Worm (Caenorhabditis elegans) whole organism, L3 larva: Measurements from ENCODE around the gene ari-2.

Source experiments
- ZK546.5 ChIP-seq: sonication (generic microtip); optimal IDR thresholded peaks from 2 replicates; lab custom pipeline; 2017; ENCODE audit warnings: missing biosample characterization, missing genetic modification characterization
- aly-2 ChIP-seq: fragments of 150-350 bp; optimal IDR thresholded peaks from 2 replicates; lab custom pipeline; 2014; ENCODE audit warnings: missing biosample characterization, missing genetic modification characterization
- ceh-16 ChIP-seq: sonication (generic microtip); optimal IDR thresholded peaks from 2 replicates; lab custom pipeline; 2017; ENCODE audit warnings: missing biosample characterization, missing genetic modification characterization
- ceh-28 ChIP-seq: fragments of 150-350 bp; optimal IDR thresholded peaks from 2 replicates; lab custom pipeline; 2014; ENCODE audit warnings: missing biosample characterization, missing genetic modification reagents, missing genetic modification characterization
- ceh-82 ChIP-seq: fragments of 150-350 bp; optimal IDR thresholded peaks from 2 replicates; lab custom pipeline; 2014; ENCODE audit warnings: missing biosample characterization, missing genetic modification characterization
- egl-27 ChIP-seq: sonication (generic microtip); optimal IDR thresholded peaks from 4 replicates; lab custom pipeline; 2017; ENCODE audit warnings: missing biosample characterization, missing genetic modification reagents, missing genetic modification characterization
- egl-5 ChIP-seq: fragments of 150-350 bp; optimal IDR thresholded peaks from 2 replicates; lab custom pipeline; 2017; ENCODE audit warnings: missing biosample characterization, missing genetic modification reagents, missing genetic modification characterization, inconsistent platforms
- elt-1 ChIP-seq: fragments of 150-350 bp; optimal IDR thresholded peaks from 2 replicates; lab custom pipeline; 2014; ENCODE audit warnings: missing biosample characterization, missing genetic modification characterization
- elt-2 ChIP-seq: sonication (generic microtip); optimal IDR thresholded peaks from 2 replicates; lab custom pipeline; 2016; ENCODE audit warnings: missing genetic modification reagents, mild to moderate bottlenecking, missing genetic modification characterization, missing compliant biosample characterization
- elt-3 ChIP-seq, 3 experiments: fragments of 150-350 bp in 1 of 3; sonication (generic microtip) in 2 of 3; optimal IDR thresholded peaks; 2 replicates in 2 of 3; 4 replicates in 1 of 3; lab custom pipeline; 2014 to 2017; ENCODE audit warnings: missing biosample characterization in 3 of 3, missing genetic modification characterization in 3 of 3
- fkh-10 ChIP-seq: sonication (generic microtip); optimal IDR thresholded peaks from 2 replicates; lab custom pipeline; 2017; ENCODE audit warnings: missing biosample characterization, missing genetic modification reagents, missing genetic modification characterization
- fkh-2 ChIP-seq: fragments of 150-350 bp; optimal IDR thresholded peaks from 2 replicates; lab custom pipeline; 2014; ENCODE audit warnings: missing biosample characterization, missing genetic modification reagents, missing genetic modification characterization
- hmg-11 ChIP-seq: sonication (generic microtip); optimal IDR thresholded peaks from 2 replicates; lab custom pipeline; 2016; ENCODE audit warnings: missing genetic modification characterization, missing compliant biosample characterization
- jun-1 ChIP-seq: fragments of 150-350 bp; optimal IDR thresholded peaks from 2 replicates; lab custom pipeline; 2014; ENCODE audit warnings: missing biosample characterization, missing genetic modification reagents, missing genetic modification characterization
- lin-15B ChIP-seq: fragments of 150-350 bp; optimal IDR thresholded peaks from 2 replicates; lab custom pipeline; 2014; ENCODE audit warnings: missing biosample characterization, missing genetic modification characterization
- lin-39 ChIP-seq: fragments of 150-350 bp; optimal IDR thresholded peaks from 2 replicates; lab custom pipeline; 2018; ENCODE audit warnings: missing biosample characterization, missing genetic modification reagents, missing genetic modification characterization
- lsy-12 ChIP-seq: sonication (generic microtip); optimal IDR thresholded peaks from 2 replicates; lab custom pipeline; 2016; ENCODE audit warnings: mild to moderate bottlenecking, missing genetic modification characterization, missing compliant biosample characterization
- mdl-1 ChIP-seq: fragments of 150-350 bp; optimal IDR thresholded peaks from 2 replicates; lab custom pipeline; 2014; ENCODE audit warnings: missing biosample characterization, missing genetic modification characterization
- nfya-1 ChIP-seq: sonication (generic microtip); optimal IDR thresholded peaks from 2 replicates; lab custom pipeline; 2017; ENCODE audit warnings: missing genetic modification characterization, mild to moderate bottlenecking, missing compliant biosample characterization, antibody characterized with exemption, moderate library complexity; ENCODE audit not compliant: insufficient read depth
- nhr-12 ChIP-seq: fragments of 150-350 bp; optimal IDR thresholded peaks from 2 replicates; lab custom pipeline; 2014; ENCODE audit warnings: missing biosample characterization, missing genetic modification characterization
- nhr-23 ChIP-seq: fragments of 150-350 bp; optimal IDR thresholded peaks from 2 replicates; lab custom pipeline; 2014; ENCODE audit warnings: missing biosample characterization, missing genetic modification reagents, missing genetic modification characterization
- nhr-28 ChIP-seq: fragments of 150-350 bp; optimal IDR thresholded peaks from 2 replicates; lab custom pipeline; 2014; ENCODE audit warnings: missing biosample characterization, missing genetic modification characterization
- nhr-43 ChIP-seq: sonication (generic microtip); optimal IDR thresholded peaks from 2 replicates; lab custom pipeline; 2016; ENCODE audit warnings: mild to moderate bottlenecking, missing genetic modification characterization, missing compliant biosample characterization; ENCODE audit not compliant: poor library complexity, severe bottlenecking
- pha-4 ChIP-seq: fragments of 150-350 bp; optimal IDR thresholded peaks from 2 replicates; lab custom pipeline; 2014; ENCODE audit warnings: missing biosample characterization, missing genetic modification reagents, missing genetic modification characterization
- pqm-1 ChIP-seq: fragments of 150-350 bp; optimal IDR thresholded peaks from 2 replicates; lab custom pipeline; 2017; ENCODE audit warnings: missing biosample characterization, missing genetic modification characterization, inconsistent platforms
- snpc-4 ChIP-seq: fragments of 150-350 bp; optimal IDR thresholded peaks from 2 replicates; lab custom pipeline; 2014; ENCODE audit warnings: missing biosample characterization, missing genetic modification characterization
- tbx-2 ChIP-seq: sonication (generic microtip); optimal IDR thresholded peaks from 2 replicates; lab custom pipeline; 2016; ENCODE audit warnings: mild to moderate bottlenecking, missing genetic modification characterization, missing compliant biosample characterization
- unc-39 ChIP-seq: sonication (generic microtip); optimal IDR thresholded peaks from 4 replicates; lab custom pipeline; 2017; ENCODE audit warnings: missing biosample characterization, missing genetic modification characterization
- zag-1 ChIP-seq: fragments of 150-350 bp; optimal IDR thresholded peaks from 2 replicates; lab custom pipeline; 2014; ENCODE audit warnings: missing biosample characterization, missing genetic modification characterization
- ztf-11 ChIP-seq: fragments of 150-350 bp; optimal IDR thresholded peaks from 2 replicates; lab custom pipeline; 2014; ENCODE audit warnings: missing biosample characterization, missing genetic modification characterization
- ztf-4 ChIP-seq: fragments of 150-350 bp; optimal IDR thresholded peaks from 2 replicates; lab custom pipeline; 2014; ENCODE audit warnings: missing biosample characterization, missing genetic modification characterization

The ari-2 gene

ce11 chrIV:5572693-5573092 lies 21.8 kb downstream of the ari-2 start:
- TF ChIP-seq hmg-11 (tag; lab: Kevin White, UChicago) = no peak

ce11 chrIV:5574033-5574432 lies 23.1 kb downstream of the ari-2 start, which contains the start of gene T12E12.6:
TSS of gene T12E12.6 (minus strand) at chrIV:5574133.
- TF ChIP-seq tbx-2 (tag; lab: Kevin White, UChicago) (no peak), zag-1 (tag; lab: Kevin White, UChicago) (no peak), pha-4 (tag; lab: Kevin White, UChicago) (peak; percentile 59), ceh-16 (tag; lab: Kevin White, UChicago) (no peak), mdl-1 (tag; lab: Kevin White, UChicago) (no peak), elt-3 (tag; optimal IDR thresholded peaks at IDR 0.05; lab: Kevin White, UChicago) (no peak)

- TF ChIP-seq jun-1 (peak; percentile 18), egl-5 (tag; lab: Kevin White, UChicago) (peak; percentile 49), nhr-12 (tag; lab: Kevin White, UChicago) (no peak), elt-2 (peak; percentile 32), pqm-1 (peak; percentile 70), pha-4 (tag; lab: Kevin White, UChicago) (peak; percentile 75), snpc-4 (tag; lab: Kevin White, UChicago) (no peak)
These were observed 29.8 kb downstream of the ari-2 start for ce11 chrIV:5580588-5581308.

ce11 chrIV:5582267-5582666 lies 31.3 kb downstream of the ari-2 start:
- TF ChIP-seq pha-4 (tag; lab: Kevin White, UChicago) (peak; percentile 19), hmg-11 (tag; lab: Kevin White, UChicago) (peak; percentile 74), elt-2 (peak; percentile 43), nhr-43 (tag; lab: Kevin White, UChicago) (peak; percentile 6), jun-1 (peak; percentile 38), ztf-11 (no peak), nfya-1 (tag; lab: Kevin White, UChicago) (peak; percentile 77), fkh-2 (tag; lab: Kevin White, UChicago) (no peak), pqm-1 (peak; percentile 78), lin-39 (tag; lab: Kevin White, UChicago) (peak; percentile 35), lin-15B (tag; lab: Kevin White, UChicago) (peak; percentile 13), ZK546.5 (tag; lab: Kevin White, UChicago) (no peak), elt-1 (tag; lab: Kevin White, UChicago) (peak; percentile 3)

ce11 chrIV:5582760-5583159 lies 31.8 kb downstream of the ari-2 start:
- TF ChIP-seq zag-1 (tag; lab: Kevin White, UChicago) = no peak
- TF ChIP-seq nfya-1 (tag; lab: Kevin White, UChicago) = peak; percentile 96
- TF ChIP-seq nhr-28 (tag; lab: Kevin White, UChicago) = no peak
- no peak for TF ChIP-seq lin-39 (tag; lab: Kevin White, UChicago)
- TF ChIP-seq, all 47 proteins: peak for 1

- no peak for TF ChIP-seq elt-2
- no peak for TF ChIP-seq pqm-1
- TF ChIP-seq elt-1 (tag; lab: Kevin White, UChicago) = no peak
- TF ChIP-seq pha-4 (tag; lab: Kevin White, UChicago) = no peak
- TF ChIP-seq aly-2 = no peak
- no peak for TF ChIP-seq ceh-82
- TF ChIP-seq unc-39 (tag; lab: Kevin White, UChicago) = no peak
- no peak for TF ChIP-seq nhr-23 (tag; lab: Kevin White, UChicago)
- no peak for TF ChIP-seq tbx-2 (tag; lab: Kevin White, UChicago)
- no peak for TF ChIP-seq ZK546.5 (tag; lab: Kevin White, UChicago)
- no peak for TF ChIP-seq egl-27
- TF ChIP-seq nfya-1 (tag; lab: Kevin White, UChicago) = no peak
- no peak for TF ChIP-seq lsy-12
- no peak for TF ChIP-seq ceh-28 (tag; lab: Kevin White, UChicago)
- no peak for TF ChIP-seq fkh-10 (GFP tag; lab: Kevin White, UChicago)
- no peak for TF ChIP-seq hmg-11 (tag; lab: Kevin White, UChicago)
- no peak for TF ChIP-seq ztf-4 (tag; lab: Kevin White, UChicago)
- TF ChIP-seq, all 47 proteins: peak for 0
These were observed 32.2 kb downstream of the ari-2 start for ce11 chrIV:5583184-5583583.
